Worm (Caenorhabditis elegans) whole organism, L4/young adult: ENCODE data around the gene Y113G7C.1.

ENCODE experiments used
- W03F9.2 ChIP-seq: fragments of 150-350 bp; optimal IDR thresholded peaks from 2 replicates; lab custom pipeline; 2014; ENCODE audit warnings: missing biosample characterization, missing genetic modification characterization
- dao-5 ChIP-seq: sonication (generic microtip); optimal IDR thresholded peaks from 2 replicates; lab custom pipeline; 2016; ENCODE audit warnings: missing genotype, missing genetic modification characterization, moderate library complexity, missing compliant biosample characterization
- him-1 ChIP-seq: sonication (generic microtip); optimal IDR thresholded peaks from 2 replicates; lab custom pipeline; 2016; ENCODE audit warnings: missing genotype, missing genetic modification reagents, missing genetic modification characterization, missing compliant biosample characterization

- TF ChIP-seq W03F9.2 (tag; lab: Kevin White, UChicago) = no peak
- TF ChIP-seq dao-5 (tag; lab: Kevin White, UChicago) = no peak
- TF ChIP-seq him-1 (tag; lab: Kevin White, UChicago) = no peak
Measured at ce11 chrV:20294388-20294787, 23.2 kb upstream of the Y113G7C.1 start, which contains the start of gene clec-261.
